Worm (Caenorhabditis elegans): Measurements from ENCODE around the gene C10G8.8.

Gene C10G8.8

ce11 chrV:5328314-5328713 lies at the start of gene C10G8.8:
Gene C10G8.8 (minus strand): TSS chrV:5328414.
- TF ChIP-seq nhr-12 (tag; optimal IDR thresholded peaks at IDR 0.05) (no peak), mls-2 (tag; optimal IDR thresholded peaks at IDR 0.05) (no peak), nhr-76 (tag; optimal IDR thresholded peaks at IDR 0.05) (no peak), M03D4.4 (tag; optimal IDR thresholded peaks at IDR 0.05) (no peak), ham-2 (GFP tag; optimal IDR thresholded peaks at IDR 0.05) (no peak), unc-39 (tag; optimal IDR thresholded peaks at IDR 0.05) (no peak), nhr-28 (tag; optimal IDR thresholded peaks at IDR 0.05) (no peak), unc-120 (tag; optimal IDR thresholded peaks at IDR 0.05; ENCODE audit: poor library complexity, severe bottlenecking) (no peak), snpc-4 (tag; optimal IDR thresholded peaks at IDR 0.05) (no peak), nhr-2 (tag; optimal IDR thresholded peaks at IDR 0.05) (no peak), lin-32 (GFP tag; optimal IDR thresholded peaks at IDR 0.05) (no peak), nhr-237 (tag; optimal IDR thresholded peaks at IDR 0.05) (no peak), ztf-11 (tag; optimal IDR thresholded peaks at IDR 0.05) (no peak), mep-1 (tag; optimal IDR thresholded peaks at IDR 0.05) (no peak)

- no peak for TF ChIP-seq lin-13 (tag; optimal IDR thresholded peaks at IDR 0.05)
- TF ChIP-seq pha-4 (tag; optimal IDR thresholded peaks at IDR 0.05), result no peak
- no peak for TF ChIP-seq sptf-1 (tag; optimal IDR thresholded peaks at IDR 0.05)
- TF ChIP-seq zip-8 (tag; optimal IDR thresholded peaks at IDR 0.05), result no peak
- TF ChIP-seq elt-3 (tag; optimal IDR thresholded peaks at IDR 0.05), result no peak
- no peak for TF ChIP-seq lsy-2 (tag; optimal IDR thresholded peaks at IDR 0.05)
- TF ChIP-seq unc-120 (tag; optimal IDR thresholded peaks at IDR 0.05; ENCODE audit: poor library complexity, severe bottlenecking), result no peak
- TF ChIP-seq mls-2 (tag; optimal IDR thresholded peaks at IDR 0.05), result no peak
- no peak for TF ChIP-seq ces-1 (GFP tag; optimal IDR thresholded peaks at IDR 0.05)
Observed at ce11 chrV:5372118-5372517, 43.9 kb upstream of the C10G8.8 start, which contains the start of gene C35A11.3. Gene C35A11.3 (plus strand): TSS chrV:5372418.

- TF ChIP-seq drap-1 (GFP tag; optimal IDR thresholded peaks at IDR 0.05), result no peak
Observed at ce11 chrV:5368792-5369191, 40.6 kb upstream of the C10G8.8 start, which contains the start of gene T09D3.9. Gene T09D3.9 (minus strand): TSS chrV:5368892.

- TF ChIP-seq unc-62 (GFP tag; optimal IDR thresholded peaks at IDR 0.05), result no peak
- no peak for TF ChIP-seq nhr-76 (tag; optimal IDR thresholded peaks at IDR 0.05)
- no peak for TF ChIP-seq lin-32 (GFP tag; optimal IDR thresholded peaks at IDR 0.05)
- TF ChIP-seq lsy-2 (tag; optimal IDR thresholded peaks at IDR 0.05), result no peak
- TF ChIP-seq tbx-8 (GFP tag; optimal IDR thresholded peaks at IDR 0.05), result no peak
- TF ChIP-seq cnd-1 (tag; optimal IDR thresholded peaks at IDR 0.05), result no peak
- no peak for TF ChIP-seq sem-2 (GFP tag; optimal IDR thresholded peaks at IDR 0.05)
- no peak for TF ChIP-seq ham-2 (GFP tag; optimal IDR thresholded peaks at IDR 0.05)
- TF ChIP-seq zip-8 (tag; optimal IDR thresholded peaks at IDR 0.05), result no peak
- no peak for TF ChIP-seq ces-1 (GFP tag; optimal IDR thresholded peaks at IDR 0.05)
- no peak for TF ChIP-seq M03D4.4 (tag; optimal IDR thresholded peaks at IDR 0.05)
- TF ChIP-seq snpc-4 (tag; optimal IDR thresholded peaks at IDR 0.05), result no peak
Observed at ce11 chrV:5364863-5365262, 36.6 kb upstream of the C10G8.8 start, which contains the start of gene T09D3.8. Gene T09D3.8 (plus strand): TSS chrV:5365163.

- TF ChIP-seq ceh-39 (tag; optimal IDR thresholded peaks at IDR 0.05), result no peak
- TF ChIP-seq mep-1 (tag; optimal IDR thresholded peaks at IDR 0.05), result no peak
- no peak for TF ChIP-seq M03D4.4 (tag; optimal IDR thresholded peaks at IDR 0.05)
- no peak for TF ChIP-seq cnd-1 (tag; optimal IDR thresholded peaks at IDR 0.05)
- TF ChIP-seq unc-39 (tag; optimal IDR thresholded peaks at IDR 0.05), result no peak
- no peak for TF ChIP-seq hlh-1 (tag; optimal IDR thresholded peaks at IDR 0.05)
- no peak for TF ChIP-seq nhr-237 (tag; optimal IDR thresholded peaks at IDR 0.05)
- no peak for TF ChIP-seq lsy-2 (tag; optimal IDR thresholded peaks at IDR 0.05)
- no peak for TF ChIP-seq ces-1 (GFP tag; optimal IDR thresholded peaks at IDR 0.05)
- TF ChIP-seq unc-120 (tag; optimal IDR thresholded peaks at IDR 0.05; ENCODE audit: poor library complexity, severe bottlenecking), result no peak
- no peak for TF ChIP-seq sem-2 (GFP tag; optimal IDR thresholded peaks at IDR 0.05)
- no peak for TF ChIP-seq nhr-28 (tag; optimal IDR thresholded peaks at IDR 0.05)
- TF ChIP-seq ztf-11 (tag; optimal IDR thresholded peaks at IDR 0.05), result no peak
- no peak for TF ChIP-seq pha-4 (tag; optimal IDR thresholded peaks at IDR 0.05)
- TF ChIP-seq bed-3 (GFP tag; optimal IDR thresholded peaks at IDR 0.05), result no peak
- no peak for TF ChIP-seq tbx-8 (GFP tag; optimal IDR thresholded peaks at IDR 0.05)
- TF ChIP-seq flh-1 (GFP tag; optimal IDR thresholded peaks at IDR 0.05), result no peak
Observed at ce11 chrV:5362220-5362619, 34.0 kb upstream of the C10G8.8 start.

ce11 chrV:5358772-5359171 lies 30.6 kb upstream of the C10G8.8 start, which contains the start of gene nhr-216:
Gene nhr-216 (minus strand): TSS chrV:5358872.
- TF ChIP-seq pha-4 (tag; optimal IDR thresholded peaks at IDR 0.05), result no peak
- no peak for TF ChIP-seq mls-2 (tag; optimal IDR thresholded peaks at IDR 0.05)
- no peak for TF ChIP-seq unc-62 (GFP tag; optimal IDR thresholded peaks at IDR 0.05)
- TF ChIP-seq lin-13 (tag; optimal IDR thresholded peaks at IDR 0.05), result no peak
- TF ChIP-seq nhr-12 (tag; optimal IDR thresholded peaks at IDR 0.05), result no peak
- no peak for TF ChIP-seq mep-1 (tag; optimal IDR thresholded peaks at IDR 0.05)
- TF ChIP-seq nhr-76 (tag; optimal IDR thresholded peaks at IDR 0.05), result no peak
- no peak for TF ChIP-seq nhr-237 (tag; optimal IDR thresholded peaks at IDR 0.05)

Measured in whole organism, mixed stage, embryonic.